Worm (Caenorhabditis elegans): ENCODE data around the gene fars-3.

DNA sequence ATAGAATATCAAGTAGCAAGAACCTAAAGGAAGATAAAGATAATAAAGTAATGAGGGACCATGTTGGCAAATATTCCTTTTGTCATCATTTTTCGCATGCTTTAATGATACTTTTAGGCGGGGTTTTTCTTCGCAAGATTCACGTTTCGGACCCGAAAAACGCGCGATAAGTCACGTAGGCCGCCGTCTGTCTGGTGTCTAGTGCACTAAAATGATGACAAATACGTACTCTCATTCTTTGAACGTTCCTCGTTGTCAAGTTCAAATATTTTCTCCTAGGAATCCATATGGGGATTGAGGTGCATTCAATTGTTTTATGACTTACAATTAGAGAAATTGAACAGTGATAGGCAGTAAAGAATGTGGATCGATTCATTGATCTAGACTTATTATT, 19.1 kb downstream of the fars-3 start, which contains the start of gene taap-1:
- TF ChIP-seq nhr-12 (tag; optimal IDR thresholded peaks at IDR 0.05) (no peak), mep-1 (tag; optimal IDR thresholded peaks at IDR 0.05) (no peak), elt-1 (tag; optimal IDR thresholded peaks at IDR 0.05; ENCODE audit: borderline replicate concordance, insufficient read depth) (no peak), unc-62 (GFP tag; optimal IDR thresholded peaks at IDR 0.05) (no peak)
